Fruit fly (Drosophila melanogaster): ENCODE results near the gene CG31086.
A peak's percentile ranks its signal among the peaks of the same experiment; 100 is the strongest.

dm6 chr3R:26170644-26171043, 14.4 kb upstream of the CG31086 start, which contains the start of gene CG31323:
- TF ChIP-seq pan (optimal IDR thresholded peaks at IDR 0.05) (no peak), pan (GFP tag; optimal IDR thresholded peaks at IDR 0.05 in 1 of 2, IDR thresholded peaks at IDR 0.05 in 1 of 2) (no peak), Abd-B (GFP tag; optimal IDR thresholded peaks at IDR 0.05) (no peak), CG7786 (GFP tag; optimal IDR thresholded peaks at IDR 0.05) (no peak), sim (GFP tag; IDR thresholded peaks at IDR 0.05) (no peak), CG11696 (GFP tag; IDR thresholded peaks at IDR 0.05) (no peak), Poxn (GFP tag; IDR thresholded peaks at IDR 0.05) (no peak), dmrt11E (tag; optimal IDR thresholded peaks at IDR 0.05) (no peak), Deaf1 (tag; optimal IDR thresholded peaks at IDR 0.05) (peak; percentile 80), Doc2 (GFP tag; IDR thresholded peaks at IDR 0.05) (no peak), CG12155 (GFP tag; optimal IDR thresholded peaks at IDR 0.05) (no peak), sens (GFP tag) (no peak), sc (optimal IDR thresholded peaks at IDR 0.05) (no peak), sc (GFP tag; optimal IDR thresholded peaks at IDR 0.05) (no peak)
